Worm (Caenorhabditis elegans) whole organism, L4 larva: ENCODE results near the gene T28D6.3.

Experiments
- D1046.2 ChIP-seq: fragments of 200-800 bp; sonication (Bioruptor generic); IDR thresholded peaks from 2 replicates; pipeline ENCODE4 v1.3.6; 2022; ENCODE audit warnings: missing genetic modification characterization, missing compliant biosample characterization
- F10B5.3 ChIP-seq: sonication (generic microtip); optimal IDR thresholded peaks from 2 replicates; lab custom pipeline; 2016; ENCODE audit warnings: mild to moderate bottlenecking, missing genetic modification characterization, missing compliant biosample characterization
- F49E8.2 ChIP-seq: sonication (generic microtip); optimal IDR thresholded peaks from 2 replicates; lab custom pipeline; 2016; ENCODE audit warnings: missing compliant biosample characterization, mild to moderate bottlenecking, missing genetic modification characterization, borderline replicate concordance
- R02D3.7 ChIP-seq: fragments of 150-350 bp; sonication (generic microtip); optimal IDR thresholded peaks from 3 replicates; lab custom pipeline; 2014; ENCODE audit warnings: missing biosample characterization, missing genetic modification characterization
- T26A8.4 ChIP-seq: fragments of 200-800 bp; sonication (Bioruptor generic); IDR thresholded peaks from 2 replicates; pipeline ENCODE4 v1.3.6; 2022; ENCODE audit warnings: missing genetic modification characterization, missing compliant biosample characterization
- Y105C5A.15 ChIP-seq: fragments of 200-800 bp; sonication (Bioruptor generic); IDR thresholded peaks from 2 replicates; pipeline ENCODE4 v1.3.6; 2022; ENCODE audit warnings: missing genetic modification characterization, missing compliant biosample characterization
- Y48G9A.11 ChIP-seq: fragments of 200-800 bp; sonication (Bioruptor generic); IDR thresholded peaks from 2 replicates; pipeline ENCODE4 v1.3.6; 2022; ENCODE audit warnings: missing genetic modification reagents, missing genetic modification characterization, missing compliant biosample characterization
- Y5F2A.4 ChIP-seq: fragments of 200-800 bp; sonication (Bioruptor generic); optimal IDR thresholded peaks from 2 replicates; lab custom pipeline; 2018; ENCODE audit warnings: mild to moderate bottlenecking, missing genetic modification characterization, missing compliant biosample characterization
- Y75B8A.6 ChIP-seq: fragments of 200-800 bp; sonication (Bioruptor generic); IDR thresholded peaks from 2 replicates; pipeline ENCODE4 v1.3.6; 2022; ENCODE audit warnings: missing genetic modification reagents, missing genetic modification characterization, missing compliant biosample characterization
- attf-4 ChIP-seq: sonication (generic microtip); optimal IDR thresholded peaks from 3 replicates; lab custom pipeline; 2017; ENCODE audit warnings: missing biosample characterization, missing genetic modification characterization
- ceh-20 ChIP-seq: fragments of 200-800 bp; sonication (Bioruptor generic); IDR thresholded peaks from 2 replicates; pipeline ENCODE4 v1.3.6; 2022; ENCODE audit warnings: missing genetic modification reagents, missing genetic modification characterization, missing compliant biosample characterization
- ceh-28 ChIP-seq: fragments of 150-350 bp; optimal IDR thresholded peaks from 2 replicates; lab custom pipeline; 2014; ENCODE audit warnings: missing biosample characterization, missing genetic modification reagents, missing genetic modification characterization
- ceh-44 ChIP-seq: fragments of 200-800 bp; sonication (Bioruptor generic); IDR thresholded peaks from 2 replicates; pipeline ENCODE4 v1.3.6; 2022; ENCODE audit warnings: missing genetic modification reagents, missing genetic modification characterization, missing compliant biosample characterization
- cey-2 ChIP-seq: sonication (generic microtip); optimal IDR thresholded peaks from 3 replicates; lab custom pipeline; 2017; ENCODE audit warnings: missing genetic modification characterization, mild to moderate bottlenecking, missing compliant biosample characterization, antibody characterized with exemption, borderline replicate concordance; ENCODE audit not compliant: insufficient read depth
- ctbp-1 ChIP-seq: fragments of 200-800 bp; sonication (Bioruptor generic); IDR thresholded peaks from 2 replicates; pipeline ENCODE4 v1.3.6; 2022; ENCODE audit warnings: missing genetic modification reagents, missing genetic modification characterization, missing compliant biosample characterization
- daf-12 ChIP-seq: fragments of 150-350 bp; optimal IDR thresholded peaks from 2 replicates; lab custom pipeline; 2014; ENCODE audit warnings: missing biosample characterization, missing genetic modification reagents, missing genetic modification characterization
- daf-16 ChIP-seq, 3 experiments: sonication (generic microtip); optimal IDR thresholded peaks; 2 replicates each; lab custom pipeline; 2016 to 2017; ENCODE audit warnings: missing genetic modification characterization in 3 of 3, missing genetic modification reagents in 3 of 3, mild to moderate bottlenecking in 2 of 3, missing compliant biosample characterization in 2 of 3, missing biosample characterization in 1 of 3, moderate library complexity in 1 of 3
- daf-19 ChIP-seq: fragments of 200-800 bp; sonication (Bioruptor generic); conservative IDR thresholded peaks from 2 replicates; pipeline ENCODE4 v1.3.6; 2022; ENCODE audit warnings: missing genetic modification characterization, missing compliant biosample characterization
- dmd-8 ChIP-seq: fragments of 200-800 bp; sonication (Bioruptor generic); IDR thresholded peaks from 2 replicates; pipeline ENCODE4 v1.3.6; 2022; ENCODE audit warnings: missing genetic modification characterization, missing compliant biosample characterization
- dve-1 ChIP-seq: sonication (generic microtip); optimal IDR thresholded peaks from 2 replicates; lab custom pipeline; 2017; ENCODE audit warnings: antibody characterized with exemption, mild to moderate bottlenecking, missing genetic modification characterization, missing compliant biosample characterization; ENCODE audit not compliant: insufficient read depth
- egl-27 ChIP-seq: sonication (generic microtip); optimal IDR thresholded peaks from 3 replicates; lab custom pipeline; 2017; ENCODE audit warnings: missing biosample characterization, missing genetic modification reagents, missing genetic modification characterization
- fkh-10 ChIP-seq: fragments of 150-350 bp; optimal IDR thresholded peaks from 2 replicates; lab custom pipeline; 2014; ENCODE audit warnings: missing biosample characterization, missing genetic modification reagents, missing genetic modification characterization
- fos-1 ChIP-seq: fragments of 150-350 bp; optimal IDR thresholded peaks from 2 replicates; lab custom pipeline; 2014; ENCODE audit warnings: missing biosample characterization, missing genetic modification characterization
- gei-8 ChIP-seq: fragments of 200-800 bp; sonication (Bioruptor generic); optimal IDR thresholded peaks from 2 replicates; lab custom pipeline; 2018; ENCODE audit warnings: mild to moderate bottlenecking, missing genetic modification characterization, missing compliant biosample characterization
- hlh-11 ChIP-seq: fragments of 200-800 bp; sonication (Bioruptor generic); optimal IDR thresholded peaks from 2 replicates; lab custom pipeline; 2018; ENCODE audit warnings: mild to moderate bottlenecking, missing genetic modification characterization, missing compliant biosample characterization
- lin-15B ChIP-seq: fragments of 150-350 bp; sonication (generic microtip); optimal IDR thresholded peaks from 3 replicates; lab custom pipeline; 2014; ENCODE audit warnings: missing biosample characterization, missing genetic modification characterization
- lin-29 ChIP-seq: fragments of 200-800 bp; sonication (Bioruptor generic); IDR thresholded peaks from 2 replicates; pipeline ENCODE4 v1.3.6; 2022; ENCODE audit warnings: missing genetic modification reagents, missing genetic modification characterization, missing compliant biosample characterization
- lin-39 ChIP-seq: fragments of 150-350 bp; optimal IDR thresholded peaks from 2 replicates; lab custom pipeline; 2014; ENCODE audit warnings: missing biosample characterization, missing genetic modification reagents, missing genetic modification characterization
- lir-3 ChIP-seq: sonication (generic microtip); optimal IDR thresholded peaks from 2 replicates; lab custom pipeline; 2016; ENCODE audit warnings: mild to moderate bottlenecking, missing genetic modification characterization, missing compliant biosample characterization
- lsy-2 ChIP-seq, 2 experiments: fragments of 150-350 bp in 1 of 2; sonication (generic microtip) in 1 of 2; optimal IDR thresholded peaks; 2 replicates each; lab custom pipeline; 2014 to 2017; ENCODE audit warnings: missing biosample characterization in 2 of 2, missing genetic modification characterization in 2 of 2
- mep-1 ChIP-seq: fragments of 150-350 bp; sonication (generic microtip); optimal IDR thresholded peaks from 3 replicates; lab custom pipeline; 2014; ENCODE audit warnings: missing biosample characterization, missing genetic modification characterization
- mes-2 ChIP-seq: sonication (generic microtip); optimal IDR thresholded peaks from 2 replicates; lab custom pipeline; 2016; ENCODE audit warnings: missing genotype, mild to moderate bottlenecking, missing genetic modification characterization, missing compliant biosample characterization; ENCODE audit not compliant: poor library complexity, severe bottlenecking
- nhr-10 ChIP-seq: fragments of 150-350 bp; optimal IDR thresholded peaks from 2 replicates; lab custom pipeline; 2014; ENCODE audit warnings: missing biosample characterization, missing genetic modification characterization
- nhr-11 ChIP-seq: fragments of 150-350 bp; optimal IDR thresholded peaks from 2 replicates; lab custom pipeline; 2014; ENCODE audit warnings: missing biosample characterization, missing genetic modification characterization
- nhr-48 ChIP-seq: sonication (generic microtip); optimal IDR thresholded peaks from 2 replicates; lab custom pipeline; 2016; ENCODE audit warnings: mild to moderate bottlenecking, missing genetic modification characterization, missing compliant biosample characterization
- nhr-6 ChIP-seq: fragments of 150-350 bp; optimal IDR thresholded peaks from 2 replicates; lab custom pipeline; 2014; ENCODE audit warnings: missing biosample characterization, missing genetic modification characterization
- pha-4 ChIP-seq, 2 experiments: fragments of 150-350 bp in 1 of 2; fragments of 200-800 bp in 1 of 2; sonication (Bioruptor generic) in 1 of 2; IDR thresholded peaks in 1 of 2; optimal IDR thresholded peaks in 1 of 2; 2 replicates each; pipeline versions ENCODE4 v1.3.6 to Lab custom; 2014 to 2022; ENCODE audit warnings: missing genetic modification characterization in 2 of 2, missing genetic modification reagents in 2 of 2, missing biosample characterization in 1 of 2, missing compliant biosample characterization in 1 of 2
- rbr-2 ChIP-seq: sonication (generic microtip); optimal IDR thresholded peaks from 2 replicates; lab custom pipeline; 2016; ENCODE audit warnings: missing genotype, missing genetic modification characterization, missing compliant biosample characterization
- saeg-2 ChIP-seq: fragments of 200-800 bp; sonication (Bioruptor generic); IDR thresholded peaks from 2 replicates; pipeline ENCODE4 v1.3.6; 2022; ENCODE audit warnings: missing genetic modification reagents, missing genetic modification characterization, missing compliant biosample characterization
- sdz-12 ChIP-seq: fragments of 200-800 bp; sonication (Bioruptor generic); optimal IDR thresholded peaks from 2 replicates; lab custom pipeline; 2018; ENCODE audit warnings: mild to moderate bottlenecking, missing genetic modification characterization, missing compliant biosample characterization
- spr-3 ChIP-seq: fragments of 200-800 bp; sonication (Bioruptor generic); optimal IDR thresholded peaks from 2 replicates; lab custom pipeline; 2018; ENCODE audit warnings: mild to moderate bottlenecking, missing genetic modification characterization, missing compliant biosample characterization
- tag-97 ChIP-seq: fragments of 200-800 bp; sonication (Bioruptor generic); IDR thresholded peaks from 2 replicates; pipeline ENCODE4 v1.3.6; 2022; ENCODE audit warnings: missing genetic modification characterization, missing compliant biosample characterization
- unc-130 ChIP-seq: sonication (generic microtip); optimal IDR thresholded peaks from 2 replicates; lab custom pipeline; 2016; ENCODE audit warnings: missing genetic modification reagents, missing genetic modification characterization, missing compliant biosample characterization
- vab-7 ChIP-seq: fragments of 200-800 bp; sonication (Bioruptor generic); IDR thresholded peaks from 2 replicates; pipeline ENCODE4 v1.3.6; 2022; ENCODE audit warnings: missing genetic modification reagents, missing genetic modification characterization, missing compliant biosample characterization
- zfp-2 ChIP-seq: sonication (generic microtip); optimal IDR thresholded peaks from 2 replicates; lab custom pipeline; 2016; ENCODE audit warnings: mild to moderate bottlenecking, missing genetic modification characterization, missing compliant biosample characterization
- zfp-3 ChIP-seq: fragments of 200-800 bp; sonication (Bioruptor generic); conservative IDR thresholded peaks from 2 replicates; pipeline ENCODE4 v1.3.6; 2022; ENCODE audit warnings: missing genetic modification reagents, missing genetic modification characterization, missing compliant biosample characterization
- zip-11 ChIP-seq: fragments of 200-800 bp; sonication (Bioruptor generic); IDR thresholded peaks from 2 replicates; pipeline ENCODE4 v1.3.6; 2022; ENCODE audit warnings: missing genetic modification characterization, missing compliant biosample characterization
- zip-2 ChIP-seq: fragments of 150-350 bp; optimal IDR thresholded peaks from 2 replicates; lab custom pipeline; 2014; ENCODE audit warnings: missing biosample characterization, missing genetic modification characterization
- ztf-11 ChIP-seq: fragments of 150-350 bp; optimal IDR thresholded peaks from 2 replicates; lab custom pipeline; 2014; ENCODE audit warnings: missing biosample characterization, missing genetic modification characterization
- ztf-7 ChIP-seq: fragments of 150-350 bp; optimal IDR thresholded peaks from 2 replicates; lab custom pipeline; 2014; ENCODE audit warnings: missing biosample characterization, missing genetic modification characterization

Gene T28D6.3

DNA sequence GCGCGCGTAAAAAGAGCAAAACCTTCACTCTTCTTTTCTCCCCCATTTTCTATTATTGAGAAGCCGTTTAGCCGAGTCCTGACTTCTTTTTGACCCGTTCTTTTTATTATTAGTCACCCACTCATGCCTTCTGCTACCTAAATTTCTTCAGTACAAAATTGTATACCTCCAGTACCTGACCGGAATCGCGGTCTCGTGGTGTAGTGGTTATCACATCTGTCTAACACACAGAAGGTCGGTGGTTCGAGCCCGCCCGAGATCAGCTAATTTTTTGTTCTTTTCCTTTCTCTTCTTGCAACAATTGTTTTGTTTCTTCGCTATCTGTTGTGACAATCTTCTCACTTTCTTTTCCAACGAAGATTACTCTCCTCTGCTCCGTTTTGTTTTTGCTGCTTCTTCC lies 13.7 kb upstream of the T28D6.3 start (continued):
- TF ChIP-seq sdz-12 (GFP tag; lab: Kevin White, UChicago) (no peak), nhr-10 (no peak), daf-12 (tag; lab: Kevin White, UChicago) (no peak), gei-8 (GFP tag; lab: Kevin White, UChicago) (peak; percentile 21), ztf-11 (tag; lab: Kevin White, UChicago) (no peak), ztf-7 (no peak), daf-16 (GFP tag; optimal IDR thresholded peaks at IDR 0.05; lab: Kevin White, UChicago) (peak; percentile 29 to 32), daf-16 (tag; optimal IDR thresholded peaks at IDR 0.05; lab: Kevin White, UChicago) (peak; percentile 29), nhr-6 (tag; lab: Kevin White, UChicago) (no peak), lin-15B (tag; lab: Kevin White, UChicago) (no peak), rbr-2 (tag; lab: Kevin White, UChicago) (peak; percentile 14), spr-3 (GFP tag; lab: Kevin White, UChicago) (no peak), ceh-20 (GFP tag; lab: Robert Waterston, UW) (no peak), R02D3.7 (tag; lab: Kevin White, UChicago) (no peak), unc-130 (no peak), Y5F2A.4 (GFP tag; lab: Kevin White, UChicago) (no peak), nhr-48 (no peak), tag-97 (GFP tag; lab: Robert Waterston, UW) (no peak), dmd-8 (peak; percentile 79; the same call in 1 of the 2 replicates), fkh-10 (GFP tag; lab: Kevin White, UChicago) (no peak), daf-19 (no peak), dve-1 (tag; lab: Kevin White, UChicago) (peak; percentile 11), ceh-44 (GFP tag; lab: Robert Waterston, UW) (no peak), saeg-2 (GFP tag; lab: Robert Waterston, UW) (0 out of 2 replicates have a peak, but pooled peaks have one; percentile 49), lin-29 (no peak), egl-27 (no peak), attf-4 (tag; lab: Kevin White, UChicago) (no peak), F49E8.2 (tag; lab: Kevin White, UChicago) (no peak), ctbp-1 (no peak), lsy-2 (tag; optimal IDR thresholded peaks at IDR 0.05; lab: Kevin White, UChicago) (peak in 1 of 2 experiments; percentile 24), pha-4 (GFP tag; IDR thresholded peaks at IDR 0.05; lab: Robert Waterston, UW) (peak; percentile 68; the same call in 1 of the 2 replicates), pha-4 (tag; optimal IDR thresholded peaks at IDR 0.05; lab: Kevin White, UChicago) (no peak), zip-2 (tag; lab: Kevin White, UChicago) (no peak), Y75B8A.6 (GFP tag; lab: Robert Waterston, UW) (peak; percentile 57; the same call in 1 of the 2 replicates), zfp-2 (tag; lab: Kevin White, UChicago) (no peak), F10B5.3 (tag; lab: Kevin White, UChicago) (no peak), vab-7 (GFP tag; lab: Robert Waterston, UW) (peak; percentile 63; the same call in 1 of the 2 replicates), T26A8.4 (GFP tag; lab: Robert Waterston, UW) (no peak), nhr-11 (tag; lab: Kevin White, UChicago) (peak; percentile 22), ceh-28 (tag; lab: Kevin White, UChicago) (no peak), zfp-3 (GFP tag; lab: Robert Waterston, UW) (no peak; the same call in 1 of the 2 replicates), D1046.2 (GFP tag; lab: Robert Waterston, UW) (no peak), zip-11 (GFP tag; lab: Robert Waterston, UW) (peak; percentile 70; the same call in 1 of the 2 replicates), mes-2 (tag; lab: Kevin White, UChicago) (peak; percentile 76), cey-2 (tag; lab: Kevin White, UChicago) (no peak), Y48G9A.11 (GFP tag; lab: Robert Waterston, UW) (no peak), Y105C5A.15 (GFP tag; lab: Robert Waterston, UW) (no peak), fos-1 (tag; lab: Kevin White, UChicago) (no peak), lin-39 (tag; lab: Kevin White, UChicago) (no peak), mep-1 (tag; lab: Kevin White, UChicago) (peak; percentile 29), hlh-11 (tag; lab: Kevin White, UChicago) (peak; percentile 23), lir-3 (tag; lab: Kevin White, UChicago) (no peak)
